Fruit fly (Drosophila melanogaster) whole organism, embryonic: Measurements from ENCODE around the gene Hrb98DE.

ENCODE experiments used
- ATbp ChIP-seq: fragments of 200-800 bp; sonication (Bioruptor generic); optimal IDR thresholded peaks from 2 replicates; lab custom pipeline; 2017; ENCODE audit warnings: missing biosample characterization, mild to moderate bottlenecking, missing genetic modification characterization, missing genetic modification reagents
- Asciz ChIP-seq: fragments of 200-800 bp; sonication (Bioruptor generic); optimal IDR thresholded peaks from 2 replicates; lab custom pipeline; 2017; ENCODE audit warnings: missing biosample characterization, mild to moderate bottlenecking, missing genetic modification characterization, missing genetic modification reagents
- Bgb ChIP-seq: fragments of 200-800 bp; sonication (Bioruptor generic); IDR thresholded peaks from 2 replicates; pipeline ENCODE4 v1.3.6; 2022; ENCODE audit warnings: missing biosample characterization, missing genetic modification characterization; ENCODE audit not compliant: partially characterized antibody
- CG10321 ChIP-seq: fragments of 200-800 bp; sonication (Bioruptor generic); IDR thresholded peaks from 2 replicates; pipeline ENCODE4 v1.3.6; 2022; ENCODE audit warnings: missing biosample characterization, missing genetic modification characterization
- CG11696 ChIP-seq: fragments of 200-800 bp; sonication (Bioruptor generic); IDR thresholded peaks from 2 replicates; pipeline ENCODE4 v1.3.6; 2022; ENCODE audit warnings: missing biosample characterization, missing genetic modification characterization
- CG14667 ChIP-seq: fragments of 200-800 bp; sonication (Bioruptor generic); IDR thresholded peaks from 2 replicates; pipeline ENCODE4 v1.3.6; 2022; ENCODE audit warnings: missing biosample characterization, missing genetic modification characterization
- CG1647 ChIP-seq: fragments of 200-800 bp; sonication (Bioruptor generic); optimal IDR thresholded peaks from 3 replicates; lab custom pipeline; 2016; ENCODE audit warnings: missing biosample characterization, missing genetic modification characterization
- CG1832 ChIP-seq: fragments of 200-800 bp; sonication (Bioruptor generic); optimal IDR thresholded peaks from 2 replicates; lab custom pipeline; 2017; ENCODE audit warnings: missing biosample characterization, mild to moderate bottlenecking, missing genetic modification characterization, inconsistent platforms
- CG30020 ChIP-seq: fragments of 200-800 bp; optimal IDR thresholded peaks from 2 replicates; lab custom pipeline; 2019; ENCODE audit warnings: missing biosample characterization, mild to moderate bottlenecking, missing genetic modification characterization, moderate library complexity
- CG30431 ChIP-seq: fragments of 200-800 bp; sonication (Bioruptor generic); optimal IDR thresholded peaks from 2 replicates; lab custom pipeline; 2017; ENCODE audit warnings: missing biosample characterization, missing genetic modification characterization
- CG4617 ChIP-seq: fragments of 200-800 bp; sonication (Bioruptor generic); optimal IDR thresholded peaks from 3 replicates; lab custom pipeline; 2016; ENCODE audit warnings: missing biosample characterization, missing genetic modification characterization, borderline replicate concordance
- CG4707 ChIP-seq: fragments of 200-800 bp; sonication (Bioruptor generic); optimal IDR thresholded peaks from 2 replicates; lab custom pipeline; 2018; ENCODE audit warnings: missing biosample characterization, mild to moderate bottlenecking, missing genetic modification characterization, moderate library complexity
- CG4730 ChIP-seq: fragments of 200-800 bp; sonication (Bioruptor generic); IDR thresholded peaks from 2 replicates; pipeline ENCODE4 v1.3.6; 2022; ENCODE audit warnings: missing biosample characterization, missing genetic modification characterization
- CG6765 ChIP-seq: fragments of 200-800 bp; sonication (Bioruptor generic); optimal IDR thresholded peaks from 3 replicates; lab custom pipeline; 2017; ENCODE audit warnings: missing biosample characterization, mild to moderate bottlenecking, missing genetic modification characterization
- CG6854 ChIP-seq: fragments of 200-800 bp; sonication (Bioruptor generic); optimal IDR thresholded peaks from 3 replicates; lab custom pipeline; 2017; ENCODE audit warnings: missing biosample characterization, mild to moderate bottlenecking, missing genetic modification characterization
- CG9797 ChIP-seq: fragments of 200-800 bp; sonication (Bioruptor generic); optimal IDR thresholded peaks from 3 replicates; lab custom pipeline; 2018; ENCODE audit warnings: missing biosample characterization, mild to moderate bottlenecking, missing genetic modification characterization
- Dp ChIP-seq: fragments of 200-800 bp; sonication (Bioruptor generic); optimal IDR thresholded peaks from 2 replicates; lab custom pipeline; 2018; ENCODE audit warnings: missing biosample characterization, mild to moderate bottlenecking, missing genetic modification characterization, moderate library complexity
- Drgx ChIP-seq: fragments of 200-800 bp; sonication (Bioruptor generic); IDR thresholded peaks from 2 replicates; pipeline ENCODE4 v1.3.6; 2022; ENCODE audit warnings: missing biosample characterization, missing genetic modification characterization
- Elba2 ChIP-seq: fragments of 200-800 bp; sonication (Bioruptor generic); optimal IDR thresholded peaks from 3 replicates; lab custom pipeline; 2016; ENCODE audit warnings: missing biosample characterization, missing genetic modification characterization
- Ets65A ChIP-seq: fragments of 200-800 bp; sonication (Bioruptor generic); peaks from one replicate; lab custom pipeline; 2016; ENCODE audit warnings: missing biosample characterization, missing genetic modification characterization
- Fer1 ChIP-seq: fragments of 200-800 bp; sonication (Bioruptor generic); optimal IDR thresholded peaks from 2 replicates; lab custom pipeline; 2017; ENCODE audit warnings: missing biosample characterization, mild to moderate bottlenecking, missing genetic modification characterization
- HLH4C ChIP-seq: fragments of 200-800 bp; sonication (Bioruptor generic); IDR thresholded peaks from 3 replicates; pipeline ENCODE4 v1.3.6; 2022; ENCODE audit warnings: missing biosample characterization, missing genetic modification characterization; ENCODE audit not compliant: partially characterized antibody
- Hand ChIP-seq: fragments of 200-800 bp; sonication (Bioruptor generic); optimal IDR thresholded peaks from 2 replicates; lab custom pipeline; 2017; ENCODE audit warnings: mild to moderate bottlenecking, missing biosample characterization, missing genetic modification reagents, missing genetic modification characterization
- MESR4 ChIP-seq: fragments of 200-800 bp; sonication (Bioruptor generic); optimal IDR thresholded peaks from 2 replicates; lab custom pipeline; 2018; ENCODE audit warnings: missing biosample characterization, mild to moderate bottlenecking, missing genetic modification characterization, moderate library complexity
- Myb ChIP-seq: fragments of 200-800 bp; sonication (Bioruptor generic); optimal IDR thresholded peaks from 2 replicates; lab custom pipeline; 2016; ENCODE audit warnings: missing biosample characterization, missing genetic modification characterization
- NC2α ChIP-seq: fragments of 200-800 bp; sonication (Bioruptor generic); optimal IDR thresholded peaks from 2 replicates; lab custom pipeline; 2016; ENCODE audit warnings: missing biosample characterization, missing genetic modification characterization
- NC2β ChIP-seq: fragments of 200-800 bp; sonication (Bioruptor generic); optimal IDR thresholded peaks from 2 replicates; lab custom pipeline; 2016; ENCODE audit warnings: missing biosample characterization, missing genetic modification characterization
- Neu2 ChIP-seq: fragments of 200-800 bp; sonication (Bioruptor generic); optimal IDR thresholded peaks from 3 replicates; lab custom pipeline; 2016; ENCODE audit warnings: missing biosample characterization, missing genetic modification characterization, borderline replicate concordance
- Nf-YB ChIP-seq: fragments of 200-800 bp; sonication (Bioruptor generic); optimal IDR thresholded peaks from 3 replicates; lab custom pipeline; 2019; ENCODE audit warnings: missing biosample characterization, mild to moderate bottlenecking, missing genetic modification characterization, moderate library complexity
- Oli ChIP-seq: fragments of 200-800 bp; sonication (Bioruptor generic); optimal IDR thresholded peaks from 2 replicates; lab custom pipeline; 2018; ENCODE audit warnings: missing biosample characterization, mild to moderate bottlenecking, missing genetic modification characterization, moderate library complexity
- Stat92E ChIP-seq, 3 experiments: fragments of >200 bp in 2 of 3; fragments of 200-800 bp in 1 of 3; sonication (Bioruptor generic) in 1 of 3; optimal IDR thresholded peaks; 2 replicates each; lab custom pipeline; 2017 to 2019; ENCODE audit warnings: missing biosample characterization in 3 of 3, missing genetic modification characterization in 3 of 3, mild to moderate bottlenecking in 1 of 3, moderate library complexity in 1 of 3
- Trl ChIP-seq, 3 experiments: fragments of >200 bp in 2 of 3; fragments of 200-800 bp in 1 of 3; sonication (Bioruptor generic) in 1 of 3; optimal IDR thresholded peaks; 2 replicates in 1 of 3; 3 replicates in 2 of 3; lab custom pipeline; 2016 to 2017; ENCODE audit warnings: missing biosample characterization in 1 of 3, missing genetic modification characterization in 1 of 3
- bcd ChIP-seq: fragments of 200-800 bp; sonication (Bioruptor generic); optimal IDR thresholded peaks from 2 replicates; lab custom pipeline; 2017; ENCODE audit warnings: missing biosample characterization, mild to moderate bottlenecking, missing genetic modification characterization
- cg ChIP-seq: fragments of 200-800 bp; sonication (Bioruptor generic); optimal IDR thresholded peaks from 3 replicates; lab custom pipeline; 2019; ENCODE audit warnings: missing biosample characterization, mild to moderate bottlenecking, missing genetic modification characterization, moderate library complexity
- corto ChIP-seq: fragments of 200-800 bp; sonication (Bioruptor generic); optimal IDR thresholded peaks from 2 replicates; lab custom pipeline; 2016; ENCODE audit warnings: missing biosample characterization, mild to moderate bottlenecking, missing genetic modification characterization, moderate library complexity
- crol ChIP-seq: fragments of 200-800 bp; sonication (Bioruptor generic); IDR thresholded peaks from 2 replicates; pipeline ENCODE4 v1.3.6; 2022; ENCODE audit warnings: missing biosample characterization, missing genetic modification characterization
- kay ChIP-seq: fragments of 200-800 bp; sonication (Bioruptor generic); optimal IDR thresholded peaks from 2 replicates; lab custom pipeline; 2016; ENCODE audit warnings: missing biosample characterization, missing genetic modification characterization
- lbe ChIP-seq: fragments of 200-800 bp; sonication (Bioruptor generic); optimal IDR thresholded peaks from 2 replicates; lab custom pipeline; 2016; ENCODE audit warnings: missing biosample characterization, mild to moderate bottlenecking, missing genetic modification characterization
- nau ChIP-seq: fragments of 200-800 bp; sonication (Bioruptor generic); optimal IDR thresholded peaks from 3 replicates; lab custom pipeline; 2017; ENCODE audit warnings: missing biosample characterization, mild to moderate bottlenecking, missing genetic modification characterization, missing genetic modification reagents
- pita ChIP-seq: fragments of 200-800 bp; sonication (Bioruptor generic); optimal IDR thresholded peaks from 2 replicates; lab custom pipeline; 2017; ENCODE audit warnings: missing biosample characterization, mild to moderate bottlenecking, missing genetic modification characterization
- pros ChIP-seq: fragments of 200-800 bp; sonication (Bioruptor generic); optimal IDR thresholded peaks from 3 replicates; lab custom pipeline; 2019; ENCODE audit warnings: missing biosample characterization, mild to moderate bottlenecking, missing genetic modification characterization, moderate library complexity
- psq ChIP-seq: fragments of 200-800 bp; sonication (Bioruptor generic); optimal IDR thresholded peaks from 2 replicates; lab custom pipeline; 2017; ENCODE audit warnings: missing biosample characterization, missing genetic modification characterization
- pum ChIP-seq: fragments of 200-800 bp; sonication (Bioruptor generic); optimal IDR thresholded peaks from 2 replicates; lab custom pipeline; 2016; ENCODE audit warnings: missing biosample characterization, missing genetic modification characterization
- row ChIP-seq: fragments of 200-800 bp; sonication (Bioruptor generic); IDR thresholded peaks from 3 replicates; pipeline ENCODE4 v1.3.6; 2022; ENCODE audit warnings: missing biosample characterization, missing genetic modification characterization
- sisA ChIP-seq: fragments of 200-800 bp; sonication (Bioruptor generic); IDR thresholded peaks from 2 replicates; pipeline ENCODE4 v1.3.6; 2022; ENCODE audit warnings: missing biosample characterization, missing genetic modification characterization
- tio ChIP-seq: fragments of 200-800 bp; sonication (Bioruptor generic); optimal IDR thresholded peaks from 2 replicates; lab custom pipeline; 2017; ENCODE audit warnings: missing biosample characterization, missing genetic modification characterization, inconsistent platforms
- tll ChIP-seq, 2 experiments: fragments of 200-800 bp in 1 of 2; fragments of >200 bp in 1 of 2; sonication (Bioruptor generic) in 1 of 2; optimal IDR thresholded peaks; 2 replicates each; lab custom pipeline; 2017 to 2019; ENCODE audit warnings: missing biosample characterization in 2 of 2, missing genetic modification characterization in 2 of 2, mild to moderate bottlenecking in 1 of 2, moderate library complexity in 1 of 2

Gene Hrb98DE

DNA sequence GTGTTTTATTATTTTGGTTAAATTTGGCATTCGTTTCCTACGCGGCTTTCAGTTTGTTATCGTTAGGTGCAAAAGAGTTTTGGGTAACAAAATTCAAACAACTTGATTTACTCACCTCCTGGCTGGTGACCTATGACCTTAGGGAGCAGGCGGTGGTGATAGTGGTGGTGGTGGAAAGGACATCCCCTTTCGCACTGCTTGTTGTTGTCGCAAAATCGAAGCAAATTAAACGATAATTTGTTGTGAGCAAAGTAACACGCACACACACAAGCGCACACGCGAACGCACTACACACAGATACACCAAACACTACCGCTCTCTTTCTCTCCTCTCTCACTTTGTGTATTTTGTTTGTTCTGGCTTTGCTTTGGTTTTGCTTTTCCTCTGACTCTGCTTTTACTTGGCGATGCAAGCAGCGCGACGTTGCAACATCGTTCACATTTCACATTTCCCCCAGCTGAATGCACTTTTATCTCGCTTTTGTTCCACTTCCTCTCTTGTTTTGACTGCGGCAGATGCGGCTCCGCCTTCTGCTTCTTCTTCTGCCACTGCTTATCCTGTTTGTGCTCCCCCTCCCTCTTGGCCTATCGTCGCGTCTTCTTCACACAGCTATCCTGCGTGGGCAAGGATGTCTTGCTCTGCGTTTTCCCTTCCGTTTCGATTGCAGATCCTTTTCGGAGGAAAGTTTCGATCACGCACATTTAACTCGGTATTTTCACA lies 34.8 kb downstream of the Hrb98DE start (continued):
- TF ChIP-seq pros (GFP tag; lab: Kevin White, UChicago) = peak; percentile 83
- TF ChIP-seq lbe = no peak
- no peak for TF ChIP-seq Hand (GFP tag; lab: Kevin White, UChicago)
- no peak for TF ChIP-seq MESR4 (GFP tag; lab: Kevin White, UChicago)
- TF ChIP-seq CG4707 = no peak
- TF ChIP-seq Asciz = no peak
- no peak for TF ChIP-seq CG14667 (GFP tag; lab: Robert Waterston, UW)
- no peak for TF ChIP-seq kay
- no peak for TF ChIP-seq Elba2
- TF ChIP-seq corto = no peak
- TF ChIP-seq CG4617 (GFP tag; lab: Kevin White, UChicago) = peak; percentile 23
- TF ChIP-seq bcd = no peak
- no peak for TF ChIP-seq CG6765
- no peak for TF ChIP-seq Oli (tag; lab: Kevin White, UChicago)
- no peak for TF ChIP-seq pum (GFP tag; lab: Kevin White, UChicago)
- peak in 1 of 3 experiments; percentile 48 for TF ChIP-seq Stat92E (GFP tag; optimal IDR thresholded peaks at IDR 0.05; lab: Kevin White, UChicago)
- no peak for TF ChIP-seq tio
- TF ChIP-seq CG11696 = no peak
- TF ChIP-seq CG10321 (GFP tag; lab: Robert Waterston, UW) = no peak
- TF ChIP-seq ATbp (GFP tag; lab: Kevin White, UChicago) = peak; percentile 27
- TF ChIP-seq CG30020 = no peak
- peak; percentile 71 to 81 for TF ChIP-seq Trl (optimal IDR thresholded peaks at IDR 0.05; lab: Kevin White, UChicago)
- no peak for TF ChIP-seq Trl (GFP tag; optimal IDR thresholded peaks at IDR 0.05; lab: Kevin White, UChicago)
- TF ChIP-seq Myb = no peak
- 0 out of 3 replicates have a peak, but pooled peaks have one; percentile 42 for TF ChIP-seq HLH4C
- TF ChIP-seq CG1647 (GFP tag; lab: Kevin White, UChicago) = no peak
- TF ChIP-seq CG1832 (GFP tag; lab: Kevin White, UChicago) = peak; percentile 49
- peak; percentile 16 for TF ChIP-seq nau (GFP tag; lab: Kevin White, UChicago)
- TF ChIP-seq NC2β (GFP tag; lab: Kevin White, UChicago) = no peak
- no peak for TF ChIP-seq sisA (GFP tag; lab: Robert Waterston, UW)
- TF ChIP-seq CG30431 (GFP tag; lab: Kevin White, UChicago) = no peak
- TF ChIP-seq row (GFP tag; lab: Robert Waterston, UW) = no peak; the same call in 2 of the 3 replicates
- peak; percentile 90 for TF ChIP-seq psq (GFP tag; lab: Kevin White, UChicago)
- no peak for TF ChIP-seq Nf-YB
- no peak for TF ChIP-seq pita
- TF ChIP-seq CG4730 (GFP tag; lab: Robert Waterston, UW) = no peak
- peak; percentile 16 for TF ChIP-seq NC2α (GFP tag; lab: Kevin White, UChicago)
- TF ChIP-seq tll (GFP tag; optimal IDR thresholded peaks at IDR 0.05; lab: Kevin White, UChicago) = peak in 1 of 2 experiments; percentile 25
- TF ChIP-seq CG6854 = no peak
- TF ChIP-seq Drgx = 0 out of 2 replicates have a peak, but pooled peaks have one; percentile 26
- peak; percentile 88 for TF ChIP-seq cg
- TF ChIP-seq Bgb = 0 out of 2 replicates have a peak, but pooled peaks have one; percentile 44
- TF ChIP-seq CG9797 (GFP tag; lab: Kevin White, UChicago) = no peak
- peak; percentile 34 for TF ChIP-seq Fer1 (GFP tag; lab: Kevin White, UChicago)
- peak; percentile 29 for TF ChIP-seq Ets65A
- peak; percentile 79 for TF ChIP-seq crol (GFP tag; lab: Robert Waterston, UW)
- no peak for TF ChIP-seq Neu2 (GFP tag; lab: Kevin White, UChicago)
- TF ChIP-seq Dp (GFP tag; lab: Kevin White, UChicago) = no peak
